Worm (Caenorhabditis elegans): ENCODE data around the gene T20D3.6.

T20D3.6 gene

DNA sequence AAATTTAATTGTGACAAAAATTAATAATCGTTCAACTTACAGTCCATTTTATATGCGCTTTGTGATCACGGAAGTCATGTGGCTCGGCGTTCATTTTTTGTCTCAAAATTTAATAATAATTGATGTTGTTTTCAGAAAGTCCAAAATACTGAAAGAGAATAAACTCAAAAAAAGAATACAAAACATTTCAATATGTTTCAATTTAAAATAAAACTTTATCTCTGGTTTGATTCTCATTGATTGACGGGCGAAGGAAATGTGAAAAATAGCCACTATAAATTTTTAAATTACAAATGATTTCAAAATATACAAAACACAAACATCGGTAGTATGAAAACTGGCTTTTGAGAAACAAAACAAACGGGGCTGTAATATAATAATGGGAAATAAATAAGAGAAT lies at the start of gene T20D3.6:
TSS of gene T20D3.6 (minus strand) at position 101 of the 400 bp plus-strand sequence.
- TF ChIP-seq him-1 (tag; optimal IDR thresholded peaks at IDR 0.05) (no peak), dao-5 (tag; optimal IDR thresholded peaks at IDR 0.05) (no peak), W03F9.2 (tag; optimal IDR thresholded peaks at IDR 0.05) (no peak)

ce11 chrIV:9386038-9386437 lies 46.9 kb upstream of the T20D3.6 start, which contains the start of gene daf-15:
TSS of gene daf-15 (plus strand) at chrIV:9386208.
- no peak for TF ChIP-seq dao-5 (tag; optimal IDR thresholded peaks at IDR 0.05)
- peak; percentile 30 for TF ChIP-seq W03F9.2 (tag; optimal IDR thresholded peaks at IDR 0.05)
- no peak for TF ChIP-seq him-1 (tag; optimal IDR thresholded peaks at IDR 0.05)

DNA sequence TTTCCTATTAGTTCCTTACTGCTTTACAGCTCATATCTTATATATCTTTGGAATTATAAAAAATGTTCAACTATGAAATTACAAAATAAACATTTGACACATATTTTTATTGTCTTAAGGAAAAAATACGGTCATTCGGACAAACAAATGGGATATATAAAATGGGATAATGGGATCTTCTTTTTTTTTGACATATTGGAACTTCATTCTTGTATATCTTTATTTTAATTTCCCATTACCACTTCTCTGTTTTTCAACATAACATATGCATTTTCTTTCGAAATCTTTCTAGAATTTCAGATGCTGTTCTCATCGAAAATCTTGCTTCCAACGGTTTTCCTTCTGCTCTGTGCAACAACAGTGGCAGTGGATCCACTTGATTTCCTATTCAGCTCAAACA lies 45.7 kb upstream of the T20D3.6 start, which contains the start of gene C10C5.7:
TSS of gene C10C5.7 (plus strand) at position 301 of the 400 bp plus-strand sequence.
- no peak for TF ChIP-seq dao-5 (tag; optimal IDR thresholded peaks at IDR 0.05)
- no peak for TF ChIP-seq W03F9.2 (tag; optimal IDR thresholded peaks at IDR 0.05)
- TF ChIP-seq him-1 (tag; optimal IDR thresholded peaks at IDR 0.05): no peak

- TF ChIP-seq him-1 (tag; optimal IDR thresholded peaks at IDR 0.05): no peak
- TF ChIP-seq W03F9.2 (tag; optimal IDR thresholded peaks at IDR 0.05): no peak
- TF ChIP-seq dao-5 (tag; optimal IDR thresholded peaks at IDR 0.05): no peak
Observed at ce11 chrIV:9381136-9381535, 42.0 kb upstream of the T20D3.6 start, which contains the start of gene C10C5.5. TSS of gene C10C5.5 (plus strand) at chrIV:9381436.

DNA sequence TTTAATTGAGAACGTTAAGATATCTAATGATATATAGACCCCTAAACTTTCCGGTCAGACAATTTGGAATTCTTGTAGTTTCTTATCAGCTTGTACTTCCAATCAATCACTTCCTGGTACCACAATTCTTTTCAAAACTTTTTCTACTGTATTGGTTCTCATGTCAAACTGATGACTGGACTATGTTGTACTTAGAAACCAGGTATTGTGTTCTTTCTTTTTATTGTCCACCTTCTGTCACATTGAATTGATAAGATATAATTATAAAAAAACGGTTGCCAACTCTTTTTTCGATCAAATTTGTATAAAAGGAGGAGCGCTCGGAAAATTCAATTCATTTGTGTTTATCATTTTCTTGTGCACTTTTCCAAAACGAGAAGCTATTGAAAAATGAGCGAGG lies 39.2 kb upstream of the T20D3.6 start, which contains the start of gene C10C5.4:
TSS of gene C10C5.4 (plus strand) at position 281 of the 400 bp plus-strand sequence.
- no peak for TF ChIP-seq W03F9.2 (tag; optimal IDR thresholded peaks at IDR 0.05)
- TF ChIP-seq dao-5 (tag; optimal IDR thresholded peaks at IDR 0.05): no peak
- TF ChIP-seq him-1 (tag; optimal IDR thresholded peaks at IDR 0.05): no peak

- no peak for TF ChIP-seq dao-5 (tag; optimal IDR thresholded peaks at IDR 0.05)
- TF ChIP-seq W03F9.2 (tag; optimal IDR thresholded peaks at IDR 0.05): no peak
- no peak for TF ChIP-seq him-1 (tag; optimal IDR thresholded peaks at IDR 0.05)
Observed at ce11 chrIV:9376550-9376949, 37.4 kb upstream of the T20D3.6 start.

- no peak for TF ChIP-seq W03F9.2 (tag; optimal IDR thresholded peaks at IDR 0.05)
- no peak for TF ChIP-seq him-1 (tag; optimal IDR thresholded peaks at IDR 0.05)
- no peak for TF ChIP-seq dao-5 (tag; optimal IDR thresholded peaks at IDR 0.05)
Observed at ce11 chrIV:9374529-9374928, 35.4 kb upstream of the T20D3.6 start, which contains the start of gene C10C5.3. TSS of gene C10C5.3 (plus strand) at chrIV:9374829.

DNA sequence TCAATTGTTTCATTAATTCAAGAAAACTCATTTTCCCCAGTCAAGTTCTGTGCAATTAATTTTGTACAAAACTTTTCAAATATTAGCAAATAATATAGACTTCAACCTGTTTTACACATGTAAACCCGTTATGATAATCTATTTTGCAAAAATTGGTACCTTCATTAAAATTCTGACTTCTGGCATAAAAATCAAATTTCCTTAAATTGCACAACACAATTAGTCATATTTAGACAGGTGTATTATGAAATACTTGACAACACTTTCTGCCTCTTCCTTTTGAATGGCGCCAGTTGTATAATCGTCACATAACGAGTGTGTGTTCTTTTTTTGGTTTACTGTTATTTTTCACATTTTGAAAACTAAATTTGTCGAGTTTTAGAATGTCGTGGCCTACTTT lies 32.0 kb upstream of the T20D3.6 start, which contains the start of gene fbxc-58:
TSS of gene fbxc-58 (plus strand) at position 383 of the 400 bp plus-strand sequence.
- TF ChIP-seq W03F9.2 (tag; optimal IDR thresholded peaks at IDR 0.05) (no peak), him-1 (tag; optimal IDR thresholded peaks at IDR 0.05) (no peak), dao-5 (tag; optimal IDR thresholded peaks at IDR 0.05) (no peak)

ce11 chrIV:9367852-9368627 lies 28.9 kb upstream of the T20D3.6 start:
- TF ChIP-seq W03F9.2 (tag; optimal IDR thresholded peaks at IDR 0.05): peak; percentile 43
- TF ChIP-seq dao-5 (tag; optimal IDR thresholded peaks at IDR 0.05): no peak

ce11 chrIV:9366411-9366810 lies 27.3 kb upstream of the T20D3.6 start, which contains the start of gene pezo-1:
TSS of gene pezo-1 (minus strand) at chrIV:9366511.
- TF ChIP-seq him-1 (tag; optimal IDR thresholded peaks at IDR 0.05) (no peak), W03F9.2 (tag; optimal IDR thresholded peaks at IDR 0.05) (no peak), dao-5 (tag; optimal IDR thresholded peaks at IDR 0.05) (no peak)

ce11 chrIV:9353728-9354127 lies 14.6 kb upstream of the T20D3.6 start:
- no peak for TF ChIP-seq dao-5 (tag; optimal IDR thresholded peaks at IDR 0.05)
- TF ChIP-seq him-1 (tag; optimal IDR thresholded peaks at IDR 0.05): no peak
- no peak for TF ChIP-seq W03F9.2 (tag; optimal IDR thresholded peaks at IDR 0.05)

DNA sequence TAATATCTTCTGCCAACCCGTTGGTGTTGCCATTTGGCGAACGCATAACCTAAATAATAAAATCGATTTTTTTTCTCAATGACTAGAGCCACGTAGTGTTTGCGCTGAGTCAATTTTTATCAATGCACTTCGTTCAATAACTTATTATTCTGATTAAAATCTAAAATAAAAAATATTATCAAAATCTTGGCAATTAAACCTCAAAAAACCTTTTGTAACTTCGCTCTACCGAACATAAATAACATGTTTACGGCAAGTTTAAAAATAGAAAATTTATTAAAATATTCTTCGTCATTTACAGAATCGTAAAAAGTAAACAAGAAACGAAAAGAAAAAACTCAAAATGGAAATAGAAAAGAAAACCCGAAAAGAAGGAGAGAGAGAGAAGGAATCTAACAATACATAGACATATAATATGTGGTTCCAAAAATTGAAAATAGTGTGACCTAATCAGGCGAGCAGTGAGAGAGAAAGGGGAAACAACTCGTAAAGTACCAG lies 4.0 kb upstream of the T20D3.6 start, which contains the start of gene pigc-1:
TSS of gene pigc-1 (minus strand) at position 51 of the 498 bp plus-strand sequence.
- TF ChIP-seq him-1 (tag; optimal IDR thresholded peaks at IDR 0.05) (no peak), W03F9.2 (tag; optimal IDR thresholded peaks at IDR 0.05) (peak; percentile 1), dao-5 (tag; optimal IDR thresholded peaks at IDR 0.05) (no peak)

DNA sequence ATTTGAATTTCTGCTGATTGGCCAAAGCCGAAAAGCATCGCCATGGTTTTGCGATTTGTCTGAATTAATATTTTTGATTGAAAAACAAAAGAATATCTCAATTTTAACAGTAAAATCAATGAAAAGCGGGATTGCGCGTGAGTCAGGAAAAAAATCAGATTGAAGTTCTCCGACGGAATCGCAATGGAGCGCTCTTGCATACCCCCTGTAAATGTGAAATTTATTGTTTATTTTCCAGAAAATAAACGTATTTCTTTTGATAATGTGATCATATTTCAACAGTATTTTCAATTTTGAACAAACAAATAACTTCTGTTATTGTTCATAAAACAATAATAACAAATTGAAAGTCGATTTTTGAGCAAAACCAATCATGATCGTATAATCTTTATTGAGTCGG lies 2.5 kb upstream of the T20D3.6 start, which contains the start of gene vps-26:
TSS of gene vps-26 (minus strand) at position 200 of the 400 bp plus-strand sequence.
- peak; percentile 22 for TF ChIP-seq W03F9.2 (tag; optimal IDR thresholded peaks at IDR 0.05)
- TF ChIP-seq dao-5 (tag; optimal IDR thresholded peaks at IDR 0.05): no peak

DNA sequence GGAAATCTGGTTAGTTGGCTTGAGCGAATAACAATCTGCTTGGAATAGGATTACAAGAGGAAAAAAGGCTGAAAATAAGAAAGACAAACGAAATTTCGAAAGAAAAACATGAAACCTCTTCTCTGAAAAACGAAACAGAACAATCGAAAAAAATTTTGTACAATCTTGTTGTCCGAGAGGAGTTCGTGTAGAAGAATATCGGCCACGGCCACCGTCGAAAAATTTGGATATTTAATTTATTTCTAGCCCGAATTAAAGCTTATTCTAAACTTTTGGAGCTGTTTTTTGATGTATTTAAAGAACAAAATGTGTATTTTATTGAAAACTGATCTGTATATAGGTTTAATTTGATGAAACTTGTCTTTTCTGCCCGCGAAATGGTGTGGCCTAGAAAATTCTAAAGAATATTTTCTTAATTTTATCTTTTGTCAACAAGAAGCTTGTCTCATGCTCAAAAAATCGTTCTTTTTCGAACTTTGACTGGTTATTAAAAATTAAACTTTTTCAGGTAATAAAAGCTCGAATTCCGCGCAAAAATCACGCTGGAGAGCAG lies 2.5 kb downstream of the T20D3.6 start, which contains the start of gene T20D3.5:
TSS of gene T20D3.5 (plus strand) at position 503 of the 553 bp plus-strand sequence.
- TF ChIP-seq him-1 (tag; optimal IDR thresholded peaks at IDR 0.05) (no peak), W03F9.2 (tag; optimal IDR thresholded peaks at IDR 0.05) (no peak), dao-5 (tag; optimal IDR thresholded peaks at IDR 0.05) (no peak)
